Fruit fly (Drosophila melanogaster): ENCODE measurements around the gene GCS2beta.

Gene GCS2beta

dm6 chr2L:17480943-17481580 is 3.0 kb downstream of the GCS2beta start, which contains the start of the genes fws and Lamtor3 (continued):
- peak; percentile 99 for TF ChIP-seq CG10669 (GFP tag; optimal IDR thresholded peaks at IDR 0.05)
- TF ChIP-seq CG4318 (GFP tag; optimal IDR thresholded peaks at IDR 0.05) = peak; percentile 99
- TF ChIP-seq Hr38 (GFP tag; optimal IDR thresholded peaks at IDR 0.05) = peak; percentile 37
- peak; percentile 99 for TF ChIP-seq dac (GFP tag; optimal IDR thresholded peaks at IDR 0.05)
- peak; percentile 98 for TF ChIP-seq CG8319 (GFP tag; optimal IDR thresholded peaks at IDR 0.05)
- peak; percentile 100 for TF ChIP-seq CG6163 (GFP tag; IDR thresholded peaks at IDR 0.05)
- peak; percentile 100 for TF ChIP-seq eg (GFP tag; IDR thresholded peaks at IDR 0.05)
- peak; percentile 99 for TF ChIP-seq CG34406 (GFP tag; optimal IDR thresholded peaks at IDR 0.05)
- TF ChIP-seq Eip78C (GFP tag) = peak; percentile 99
- peak; percentile 96 for TF ChIP-seq CG6854 (GFP tag; optimal IDR thresholded peaks at IDR 0.05)
- TF ChIP-seq Sox14 (GFP tag; optimal IDR thresholded peaks at IDR 0.05) = peak; percentile 98
- peak; percentile 94 for TF ChIP-seq Blimp-1 (GFP tag; optimal IDR thresholded peaks at IDR 0.05)
- peak; percentile 99 for TF ChIP-seq CG11294 (GFP tag; IDR thresholded peaks at IDR 0.05)
- peak; percentile 96 for TF ChIP-seq Smox (GFP tag; optimal IDR thresholded peaks at IDR 0.05)
- TF ChIP-seq achi (GFP tag; optimal IDR thresholded peaks at IDR 0.05) = peak; percentile 99
- peak; percentile 99 for TF ChIP-seq CG8632 (GFP tag; optimal IDR thresholded peaks at IDR 0.05)
- TF ChIP-seq Gug (GFP tag; IDR thresholded peaks at IDR 0.05) = peak; percentile 99
- peak; percentile 98 for TF ChIP-seq Met (GFP tag; optimal IDR thresholded peaks at IDR 0.05)
- peak; percentile 97 for TF ChIP-seq pdm3 (GFP tag; optimal IDR thresholded peaks at IDR 0.05)
- TF ChIP-seq Eip93F (GFP tag; optimal IDR thresholded peaks at IDR 0.05) = peak; percentile 89
- peak; percentile 98 for TF ChIP-seq CG11762 (GFP tag; optimal IDR thresholded peaks at IDR 0.05; ENCODE audit: insufficient read depth)
- TF ChIP-seq CG11902 (GFP tag; optimal IDR thresholded peaks at IDR 0.05) = peak; percentile 98
- TF ChIP-seq Lpt (GFP tag; optimal IDR thresholded peaks at IDR 0.05) = peak; percentile 99
- peak; percentile 99 for TF ChIP-seq CG15336 (GFP tag; IDR thresholded peaks at IDR 0.05)
- peak; percentile 98 for TF ChIP-seq CG6792 (GFP tag; optimal IDR thresholded peaks at IDR 0.05)
- peak; percentile 98 for TF ChIP-seq lz (GFP tag; optimal IDR thresholded peaks at IDR 0.05)
- peak; percentile 99 for TF ChIP-seq CG3032 (tag; optimal IDR thresholded peaks at IDR 0.05)
- TF ChIP-seq esn (GFP tag; optimal IDR thresholded peaks at IDR 0.05) = peak; percentile 99
- TF ChIP-seq CG3919 (GFP tag; optimal IDR thresholded peaks at IDR 0.05) = peak; percentile 99
- TF ChIP-seq dsx (GFP tag; optimal IDR thresholded peaks at IDR 0.05; ENCODE audit: poor library complexity, severe bottlenecking) = peak; percentile 97
- peak; percentile 96 for TF ChIP-seq cyc (GFP tag; optimal IDR thresholded peaks at IDR 0.05)
- peak; percentile 94 for TF ChIP-seq Eip75B (GFP tag; optimal IDR thresholded peaks at IDR 0.05)

- TF ChIP-seq Eip78C (GFP tag) (peak; percentile 74), CG1621 (tag; optimal IDR thresholded peaks at IDR 0.05) (no peak), CG6163 (GFP tag; IDR thresholded peaks at IDR 0.05) (no peak), OdsH (GFP tag; optimal IDR thresholded peaks at IDR 0.05) (no peak), dsx (GFP tag; optimal IDR thresholded peaks at IDR 0.05; ENCODE audit: poor library complexity, severe bottlenecking) (peak; percentile 10), esn (GFP tag; optimal IDR thresholded peaks at IDR 0.05) (peak; percentile 36), cyc (GFP tag; optimal IDR thresholded peaks at IDR 0.05) (no peak), Lpt (GFP tag; optimal IDR thresholded peaks at IDR 0.05) (no peak), svp (GFP tag) (peak; percentile 19), lz (GFP tag; optimal IDR thresholded peaks at IDR 0.05) (no peak), Sox14 (GFP tag; optimal IDR thresholded peaks at IDR 0.05) (peak; percentile 2), pdm3 (GFP tag; optimal IDR thresholded peaks at IDR 0.05) (no peak)
Measured at dm6 chr2L:17477710-17478109, 6.4 kb downstream of the GCS2beta start, which contains the start of gene cass. Gene cass (minus strand): TSS chr2L:17477888.

- no peak for TF ChIP-seq Sox14 (GFP tag; optimal IDR thresholded peaks at IDR 0.05)
- TF ChIP-seq CG3032 (tag; optimal IDR thresholded peaks at IDR 0.05) = no peak
- TF ChIP-seq OdsH (GFP tag; optimal IDR thresholded peaks at IDR 0.05) = no peak
- TF ChIP-seq CG31627 (GFP tag; optimal IDR thresholded peaks at IDR 0.05) = no peak
- no peak for TF ChIP-seq cyc (GFP tag; optimal IDR thresholded peaks at IDR 0.05)
- no peak for TF ChIP-seq fd59A (GFP tag; optimal IDR thresholded peaks at IDR 0.05)
- TF ChIP-seq CG11294 (GFP tag; IDR thresholded peaks at IDR 0.05) = no peak
- TF ChIP-seq CG11902 (GFP tag; optimal IDR thresholded peaks at IDR 0.05) = no peak
- TF ChIP-seq spab (GFP tag; optimal IDR thresholded peaks at IDR 0.05) = no peak
- TF ChIP-seq fd85E (GFP tag; optimal IDR thresholded peaks at IDR 0.05) = no peak
- TF ChIP-seq CG6276 (GFP tag; optimal IDR thresholded peaks at IDR 0.05) = no peak
- TF ChIP-seq achi (GFP tag; optimal IDR thresholded peaks at IDR 0.05) = no peak
- TF ChIP-seq CG15336 (GFP tag; IDR thresholded peaks at IDR 0.05) = no peak; the same call in 1 of the 2 replicates
- TF ChIP-seq CG6792 (GFP tag; optimal IDR thresholded peaks at IDR 0.05) = no peak
- TF ChIP-seq Hr4 (GFP tag; optimal IDR thresholded peaks at IDR 0.05) = no peak
- TF ChIP-seq esn (GFP tag; optimal IDR thresholded peaks at IDR 0.05) = peak; percentile 9
- TF ChIP-seq CG10631 (GFP tag; optimal IDR thresholded peaks at IDR 0.05) = no peak
- TF ChIP-seq CG6163 (GFP tag; IDR thresholded peaks at IDR 0.05) = no peak
- no peak for TF ChIP-seq lz (GFP tag; optimal IDR thresholded peaks at IDR 0.05)
- no peak for TF ChIP-seq ss (GFP tag; optimal IDR thresholded peaks at IDR 0.05)
- TF ChIP-seq CG1621 (tag; optimal IDR thresholded peaks at IDR 0.05) = peak; percentile 13
Measured at dm6 chr2L:17472582-17473524, 11.3 kb downstream of the GCS2beta start, which contains the start of gene BicD. Gene BicD (minus strand): TSS chr2L:17473215.

Data from whole organism, prepupa.